Fruit fly (Drosophila melanogaster) whole organism, embryonic: Measurements from ENCODE around the gene ftz.

Experiments
- Ada2b ChIP-seq: fragments of 200-800 bp; sonication (Bioruptor generic); IDR thresholded peaks from 2 replicates; pipeline ENCODE4 v1.3.6; 2022; ENCODE audit warnings: missing biosample characterization, missing genetic modification characterization
- Adf1 ChIP-seq: fragments of 200-800 bp; sonication (Bioruptor generic); IDR thresholded peaks from 2 replicates; pipeline ENCODE4 v1.3.6; 2022; ENCODE audit warnings: missing biosample characterization, missing genetic modification characterization
- B-H1 ChIP-seq: fragments of 200-800 bp; sonication (Bioruptor generic); IDR thresholded peaks from 3 replicates; pipeline ENCODE4 v1.3.6; 2022; ENCODE audit warnings: missing biosample characterization, missing genetic modification characterization
- CG11085 ChIP-seq: fragments of 200-800 bp; sonication (Bioruptor generic); IDR thresholded peaks from 2 replicates; pipeline ENCODE4 v1.3.6; 2022; ENCODE audit warnings: missing biosample characterization, missing genetic modification characterization
- CG12104 ChIP-seq: fragments of 200-800 bp; sonication (Bioruptor generic); optimal IDR thresholded peaks from 3 replicates; lab custom pipeline; 2016; ENCODE audit warnings: missing biosample characterization, missing genetic modification characterization
- CG12299 ChIP-seq: fragments of 200-800 bp; sonication (Bioruptor generic); optimal IDR thresholded peaks from 2 replicates; lab custom pipeline; 2018; ENCODE audit warnings: missing biosample characterization, mild to moderate bottlenecking, missing genetic modification characterization
- CG12769 ChIP-seq: fragments of 200-800 bp; sonication (Bioruptor generic); optimal IDR thresholded peaks from 2 replicates; lab custom pipeline; 2019; ENCODE audit warnings: missing biosample characterization, mild to moderate bottlenecking, missing genetic modification characterization, moderate library complexity
- CG13287 ChIP-seq: fragments of 200-800 bp; sonication (Bioruptor generic); IDR thresholded peaks from 2 replicates; pipeline ENCODE4 v1.3.6; 2022; ENCODE audit warnings: missing biosample characterization, missing genetic modification characterization; ENCODE audit not compliant: partially characterized antibody
- CG13296 ChIP-seq: fragments of 200-800 bp; sonication (Bioruptor generic); optimal IDR thresholded peaks from 3 replicates; lab custom pipeline; 2018; ENCODE audit warnings: missing biosample characterization, mild to moderate bottlenecking, missing genetic modification characterization
- CG15479 ChIP-seq: fragments of 200-800 bp; sonication (Bioruptor generic); optimal IDR thresholded peaks from 3 replicates; lab custom pipeline; 2019; ENCODE audit warnings: missing biosample characterization, mild to moderate bottlenecking, missing genetic modification characterization, moderate library complexity
- CG17568 ChIP-seq: fragments of 200-800 bp; sonication (Bioruptor generic); optimal IDR thresholded peaks from 2 replicates; lab custom pipeline; 2018; ENCODE audit warnings: missing biosample characterization, mild to moderate bottlenecking, missing genetic modification characterization, moderate library complexity
- CG18011 ChIP-seq: fragments of 200-800 bp; sonication (Bioruptor generic); optimal IDR thresholded peaks from 2 replicates; lab custom pipeline; 2017; ENCODE audit warnings: missing biosample characterization, missing genetic modification characterization, mild to moderate bottlenecking, moderate library complexity, missing genotype
- CG1832 ChIP-seq: fragments of 200-800 bp; sonication (Bioruptor generic); optimal IDR thresholded peaks from 2 replicates; lab custom pipeline; 2017; ENCODE audit warnings: missing biosample characterization, mild to moderate bottlenecking, missing genetic modification characterization, inconsistent platforms
- CG18476 ChIP-seq: fragments of 200-800 bp; sonication (Bioruptor generic); optimal IDR thresholded peaks from 2 replicates; lab custom pipeline; 2016; ENCODE audit warnings: missing biosample characterization, mild to moderate bottlenecking, missing genetic modification characterization
- CG3163 ChIP-seq: fragments of 200-800 bp; sonication (Bioruptor generic); optimal IDR thresholded peaks from 3 replicates; lab custom pipeline; 2016; ENCODE audit warnings: missing biosample characterization, missing genetic modification characterization
- CG34224 ChIP-seq: fragments of 200-800 bp; sonication (Bioruptor generic); IDR thresholded peaks from 3 replicates; pipeline ENCODE4 v1.3.6; 2022; ENCODE audit warnings: missing biosample characterization, missing genetic modification characterization; ENCODE audit not compliant: partially characterized antibody
- CG43689 ChIP-seq: fragments of 200-800 bp; sonication (Bioruptor generic); IDR thresholded peaks from 2 replicates; pipeline ENCODE4 v1.3.6; 2022; ENCODE audit warnings: missing biosample characterization, missing genetic modification characterization
- CG4424 ChIP-seq: fragments of 200-800 bp; sonication (Bioruptor generic); optimal IDR thresholded peaks from 3 replicates; lab custom pipeline; 2016; ENCODE audit warnings: missing biosample characterization, missing genetic modification characterization
- CG6791 ChIP-seq: fragments of 200-800 bp; sonication (Bioruptor generic); IDR thresholded peaks from 3 replicates; pipeline ENCODE4 v1.3.6; 2022; ENCODE audit warnings: missing biosample characterization, missing genetic modification characterization; ENCODE audit not compliant: partially characterized antibody
- CG7987 ChIP-seq: fragments of 200-800 bp; sonication (Bioruptor generic); optimal IDR thresholded peaks from 2 replicates; lab custom pipeline; 2018; ENCODE audit warnings: missing biosample characterization, mild to moderate bottlenecking, missing genetic modification characterization, moderate library complexity
- CG8281 ChIP-seq: fragments of 200-800 bp; sonication (Bioruptor generic); optimal IDR thresholded peaks from 2 replicates; lab custom pipeline; 2018; ENCODE audit warnings: missing biosample characterization, mild to moderate bottlenecking, missing genetic modification characterization, moderate library complexity
- CG8388 ChIP-seq: fragments of 200-800 bp; sonication (Bioruptor generic); optimal IDR thresholded peaks from 2 replicates; lab custom pipeline; 2019; ENCODE audit warnings: missing biosample characterization, mild to moderate bottlenecking, missing genetic modification characterization, moderate library complexity
- CHES-1-like ChIP-seq: fragments of 200-800 bp; sonication (Bioruptor generic); optimal IDR thresholded peaks from 2 replicates; lab custom pipeline; 2016; ENCODE audit warnings: missing biosample characterization, missing genetic modification characterization
- Hr3 ChIP-seq: fragments of 200-800 bp; sonication (Bioruptor generic); optimal IDR thresholded peaks from 3 replicates; lab custom pipeline; 2016; ENCODE audit warnings: missing biosample characterization, missing genetic modification characterization
- Lhr ChIP-seq: fragments of 200-800 bp; sonication (Bioruptor generic); optimal IDR thresholded peaks from 3 replicates; lab custom pipeline; 2017; ENCODE audit warnings: mild to moderate bottlenecking, missing biosample characterization, missing genetic modification reagents, missing genetic modification characterization
- Oaz ChIP-seq: fragments of 200-800 bp; sonication (Bioruptor generic); IDR thresholded peaks from 2 replicates; pipeline ENCODE4 v1.3.6; 2022; ENCODE audit warnings: missing biosample characterization, missing genetic modification characterization
- Ravus ChIP-seq: fragments of 200-800 bp; sonication (Bioruptor generic); IDR thresholded peaks from 2 replicates; pipeline ENCODE4 v1.3.6; 2022; ENCODE audit warnings: missing biosample characterization, missing genetic modification characterization
- bab2 ChIP-seq: fragments of 200-800 bp; sonication (Bioruptor generic); optimal IDR thresholded peaks from 2 replicates; lab custom pipeline; 2016; ENCODE audit warnings: missing biosample characterization, missing genetic modification characterization
- croc ChIP-seq: fragments of 200-800 bp; sonication (Bioruptor generic); conservative IDR thresholded peaks from 3 replicates; pipeline ENCODE4 v1.3.6; 2022; ENCODE audit warnings: missing biosample characterization, missing genetic modification characterization
- disco-r ChIP-seq: fragments of 200-800 bp; sonication (Bioruptor generic); optimal IDR thresholded peaks from 2 replicates; lab custom pipeline; 2016; ENCODE audit warnings: missing biosample characterization, missing genetic modification characterization
- dpn ChIP-seq, 2 experiments: fragments of 200-800 bp; sonication (Bioruptor generic); optimal IDR thresholded peaks; 3 replicates each; lab custom pipeline; 2016; ENCODE audit warnings: missing biosample characterization in 2 of 2, missing genetic modification characterization in 2 of 2
- ems ChIP-seq: fragments of 200-800 bp; sonication (Bioruptor generic); optimal IDR thresholded peaks from 3 replicates; lab custom pipeline; 2016; ENCODE audit warnings: missing biosample characterization, missing genetic modification characterization
- en ChIP-seq: fragments of 200-800 bp; sonication (Bioruptor generic); optimal IDR thresholded peaks from 2 replicates; lab custom pipeline; 2016; ENCODE audit warnings: missing biosample characterization, missing genetic modification characterization
- ftz-f1 ChIP-seq: fragments of 200-800 bp; sonication (Bioruptor generic); optimal IDR thresholded peaks from 2 replicates; lab custom pipeline; 2016; ENCODE audit warnings: missing biosample characterization, missing genetic modification characterization
- gcm2 ChIP-seq: fragments of 200-800 bp; sonication (Bioruptor generic); optimal IDR thresholded peaks from 2 replicates; lab custom pipeline; 2016; ENCODE audit warnings: missing biosample characterization, missing genetic modification characterization
- gem ChIP-seq: fragments of 200-800 bp; sonication (Bioruptor generic); optimal IDR thresholded peaks from 2 replicates; lab custom pipeline; 2019; ENCODE audit warnings: missing biosample characterization, mild to moderate bottlenecking, missing genetic modification characterization, moderate library complexity
- ham ChIP-seq: fragments of 200-800 bp; sonication (Bioruptor generic); IDR thresholded peaks from 2 replicates; pipeline ENCODE4 v1.3.6; 2022; ENCODE audit warnings: missing biosample characterization, missing genetic modification characterization
- luna ChIP-seq: fragments of 200-800 bp; sonication (Bioruptor generic); optimal IDR thresholded peaks from 2 replicates; lab custom pipeline; 2016; ENCODE audit warnings: missing biosample characterization, missing genetic modification characterization
- mld ChIP-seq: fragments of 200-800 bp; sonication (Bioruptor generic); IDR thresholded peaks from 3 replicates; pipeline ENCODE4 v1.3.6; 2022; ENCODE audit warnings: missing biosample characterization, missing genetic modification characterization; ENCODE audit not compliant: partially characterized antibody
- odd ChIP-seq: fragments of 200-800 bp; sonication (Bioruptor generic); optimal IDR thresholded peaks from 2 replicates; lab custom pipeline; 2017; ENCODE audit warnings: missing biosample characterization, mild to moderate bottlenecking, missing genetic modification characterization
- pfk ChIP-seq: fragments of 200-800 bp; sonication (Bioruptor generic); optimal IDR thresholded peaks from 2 replicates; lab custom pipeline; 2018; ENCODE audit warnings: missing biosample characterization, mild to moderate bottlenecking, missing genetic modification characterization, moderate library complexity
- prd ChIP-seq, 3 experiments: fragments of >200 bp in 2 of 3; fragments of 200-800 bp in 1 of 3; sonication (Bioruptor generic) in 1 of 3; optimal IDR thresholded peaks in 2 of 3; IDR thresholded peaks in 1 of 3; 2 replicates in 2 of 3; 3 replicates in 1 of 3; pipeline versions ENCODE4 v1.3.6 to Lab custom; 2017 to 2022; ENCODE audit warnings: missing biosample characterization in 1 of 3, missing genetic modification characterization in 1 of 3
- tgo ChIP-seq: fragments of 200-800 bp; sonication (Bioruptor generic); IDR thresholded peaks from 3 replicates; pipeline ENCODE4 v1.3.6; 2022; ENCODE audit warnings: missing biosample characterization, missing genetic modification characterization
- vfl ChIP-seq: fragments of 200-800 bp; sonication (Bioruptor generic); optimal IDR thresholded peaks from 2 replicates; lab custom pipeline; 2016; ENCODE audit warnings: missing biosample characterization, missing genetic modification characterization
- vnd ChIP-seq: fragments of 200-800 bp; sonication (Bioruptor generic); IDR thresholded peaks from 3 replicates; pipeline ENCODE4 v1.3.6; 2022; ENCODE audit warnings: missing biosample characterization, missing genetic modification characterization; ENCODE audit not compliant: partially characterized antibody
- z ChIP-seq: fragments of 200-800 bp; sonication (Bioruptor generic); IDR thresholded peaks from 3 replicates; pipeline ENCODE4 v1.3.6; 2022; ENCODE audit warnings: missing biosample characterization, missing genetic modification characterization
- zen ChIP-seq: fragments of 200-800 bp; sonication (Bioruptor generic); optimal IDR thresholded peaks from 3 replicates; lab custom pipeline; 2018; ENCODE audit warnings: missing biosample characterization, mild to moderate bottlenecking, missing genetic modification characterization, moderate library complexity

ftz gene

dm6 chr3R:6912251-6913215 lies 48.4 kb downstream of the ftz start (continued):
- peak; percentile 86 for TF ChIP-seq Hr3 (GFP tag; lab: Kevin White, UChicago)
- TF ChIP-seq bab2 (GFP tag; lab: Kevin White, UChicago) = peak; percentile 53
- no peak for TF ChIP-seq vnd (GFP tag; lab: Robert Waterston, UW)
- TF ChIP-seq CG4424 (GFP tag; lab: Kevin White, UChicago) = peak; percentile 89
- peak; percentile 64 for TF ChIP-seq Ada2b (GFP tag; lab: Robert Waterston, UW)
- TF ChIP-seq z (GFP tag; lab: Robert Waterston, UW) = peak; percentile 71
- peak; percentile 93 for TF ChIP-seq CG15479 (GFP tag; lab: Kevin White, UChicago)
- peak; percentile 65 for TF ChIP-seq CG1832 (GFP tag; lab: Kevin White, UChicago)
- TF ChIP-seq en (GFP tag; lab: Kevin White, UChicago) = peak; percentile 56
- no peak for TF ChIP-seq ftz-f1
- no peak; the same call in 1 of the 2 replicates for TF ChIP-seq CG11085 (GFP tag; lab: Robert Waterston, UW)
- TF ChIP-seq vfl = peak; percentile 40
- no peak for TF ChIP-seq ham (GFP tag; lab: Robert Waterston, UW)
- TF ChIP-seq CG34224 (GFP tag; lab: Robert Waterston, UW) = 0 out of 3 replicates have a peak, but pooled peaks have one; percentile 36
- TF ChIP-seq CG18476 (GFP tag; lab: Kevin White, UChicago) = peak; percentile 65
- TF ChIP-seq CG8281 = peak; percentile 66
- peak; percentile 50 for TF ChIP-seq CG6791 (GFP tag; lab: Robert Waterston, UW)
- no peak for TF ChIP-seq Adf1
- TF ChIP-seq CG12299 = peak; percentile 73
- 0 out of 2 replicates have a peak, but pooled peaks have one; percentile 35 for TF ChIP-seq Oaz (GFP tag; lab: Robert Waterston, UW)
- peak; percentile 83 for TF ChIP-seq odd
- no peak for TF ChIP-seq prd (optimal IDR thresholded peaks at IDR 0.05; lab: Kevin White, UChicago)
- TF ChIP-seq prd (GFP tag; IDR thresholded peaks at IDR 0.05; lab: Robert Waterston, UW) = peak; percentile 79
- peak; percentile 50 to 75 for TF ChIP-seq dpn (GFP tag; optimal IDR thresholded peaks at IDR 0.05; lab: Kevin White, UChicago)
- peak; percentile 74 for TF ChIP-seq zen (tag; lab: Kevin White, UChicago)
- TF ChIP-seq disco-r (GFP tag; lab: Kevin White, UChicago) = peak; percentile 8
- peak; percentile 52 for TF ChIP-seq CG7987
- peak; percentile 35 for TF ChIP-seq ems (GFP tag; lab: Kevin White, UChicago)
- TF ChIP-seq CG13287 (GFP tag; lab: Robert Waterston, UW) = peak; percentile 20; the same call in 1 of the 2 replicates
- peak; percentile 1 for TF ChIP-seq luna (GFP tag; lab: Kevin White, UChicago)
- no peak for TF ChIP-seq mld (GFP tag; lab: Robert Waterston, UW)
- peak; percentile 55 for TF ChIP-seq CG3163 (GFP tag; lab: Kevin White, UChicago)
- peak; percentile 53 for TF ChIP-seq CHES-1-like (GFP tag; lab: Kevin White, UChicago)
- TF ChIP-seq Ravus (GFP tag; lab: Robert Waterston, UW) = peak; percentile 33
- peak; percentile 47 for TF ChIP-seq B-H1 (GFP tag; lab: Robert Waterston, UW)
- peak; percentile 94 for TF ChIP-seq gem (tag; lab: Kevin White, UChicago)
- TF ChIP-seq CG8388 (GFP tag; lab: Kevin White, UChicago) = peak; percentile 89
- TF ChIP-seq Lhr (GFP tag; lab: Kevin White, UChicago) = peak; percentile 79
- TF ChIP-seq CG43689 (GFP tag; lab: Robert Waterston, UW) = no peak
- peak; percentile 87 for TF ChIP-seq CG13296 (GFP tag; lab: Kevin White, UChicago)
- peak; percentile 78 for TF ChIP-seq CG12104 (GFP tag; lab: Kevin White, UChicago)
- no peak for TF ChIP-seq pfk (GFP tag; lab: Kevin White, UChicago)
- no peak; the same call in 2 of the 3 replicates for TF ChIP-seq croc
- TF ChIP-seq CG12769 = peak; percentile 49
- TF ChIP-seq tgo = peak; percentile 68
- TF ChIP-seq CG17568 (GFP tag; lab: Kevin White, UChicago) = peak; percentile 81
- peak; percentile 56 for TF ChIP-seq gcm2 (GFP tag; lab: Kevin White, UChicago)
- TF ChIP-seq CG18011 = peak; percentile 56
